Fruit fly (Drosophila melanogaster) whole organism, embryonic: ENCODE data around the gene ND-18.
A peak's percentile ranks its signal among the peaks of the same experiment; 100 is the strongest.

Experiments used
- Aef1 ChIP-seq: fragments of 200-800 bp; sonication (Bioruptor generic); IDR thresholded peaks from 3 replicates; pipeline ENCODE4 v1.3.6; 2022; ENCODE audit warnings: missing biosample characterization, missing genetic modification characterization
- Antp ChIP-seq: fragments of 200-800 bp; sonication (Bioruptor generic); optimal IDR thresholded peaks from 3 replicates; lab custom pipeline; 2016; ENCODE audit warnings: missing biosample characterization, missing genetic modification characterization
- Bgb ChIP-seq: fragments of 200-800 bp; sonication (Bioruptor generic); IDR thresholded peaks from 2 replicates; pipeline ENCODE4 v1.3.6; 2022; ENCODE audit warnings: missing biosample characterization, missing genetic modification characterization; ENCODE audit not compliant: partially characterized antibody
- CG10979 ChIP-seq: fragments of 200-800 bp; sonication (Bioruptor generic); optimal IDR thresholded peaks from 2 replicates; lab custom pipeline; 2018; ENCODE audit warnings: missing biosample characterization, mild to moderate bottlenecking, missing genetic modification characterization, moderate library complexity
- CG11560 ChIP-seq: fragments of 200-800 bp; sonication (Bioruptor generic); IDR thresholded peaks from 3 replicates; pipeline ENCODE4 v1.3.6; 2022; ENCODE audit warnings: missing biosample characterization, missing genetic modification characterization
- CG12744 ChIP-seq: fragments of 200-800 bp; sonication (Bioruptor generic); optimal IDR thresholded peaks from 2 replicates; lab custom pipeline; 2016; ENCODE audit warnings: missing biosample characterization, missing genetic modification characterization
- CG13624 ChIP-seq: fragments of 200-800 bp; sonication (Bioruptor generic); optimal IDR thresholded peaks from 2 replicates; lab custom pipeline; 2016; ENCODE audit warnings: missing biosample characterization, missing genetic modification characterization
- CG15269 ChIP-seq: fragments of 200-800 bp; sonication (Bioruptor generic); optimal IDR thresholded peaks from 2 replicates; lab custom pipeline; 2018; ENCODE audit warnings: missing biosample characterization, mild to moderate bottlenecking, missing genetic modification characterization, moderate library complexity
- CG17912 ChIP-seq: fragments of 200-800 bp; sonication (Bioruptor generic); optimal IDR thresholded peaks from 2 replicates; lab custom pipeline; 2018; ENCODE audit warnings: missing biosample characterization, mild to moderate bottlenecking, missing genetic modification characterization
- CG18262 ChIP-seq: fragments of 200-800 bp; optimal IDR thresholded peaks from 3 replicates; lab custom pipeline; 2019; ENCODE audit warnings: missing biosample characterization, mild to moderate bottlenecking, missing genetic modification characterization, moderate library complexity
- CG3065 ChIP-seq: fragments of 200-800 bp; sonication (Bioruptor generic); optimal IDR thresholded peaks from 2 replicates; lab custom pipeline; 2016; ENCODE audit warnings: missing biosample characterization, missing genetic modification characterization
- CG32532 ChIP-seq: fragments of 200-800 bp; sonication (Bioruptor generic); IDR thresholded peaks from 2 replicates; pipeline ENCODE4 v1.3.6; 2022; ENCODE audit warnings: missing biosample characterization, missing genetic modification characterization
- CG5180 ChIP-seq: fragments of 200-800 bp; sonication (Bioruptor generic); optimal IDR thresholded peaks from 3 replicates; lab custom pipeline; 2017; ENCODE audit warnings: missing biosample characterization, missing genetic modification characterization, mild to moderate bottlenecking, moderate library complexity, missing genetic modification reagents
- CG7357 ChIP-seq: fragments of 200-800 bp; sonication (Bioruptor generic); IDR thresholded peaks from 3 replicates; pipeline ENCODE4 v1.3.6; 2022; ENCODE audit warnings: missing biosample characterization, missing genetic modification characterization
- CG7745 ChIP-seq: fragments of 200-800 bp; sonication (Bioruptor generic); optimal IDR thresholded peaks from 2 replicates; lab custom pipeline; 2018; ENCODE audit warnings: missing biosample characterization, mild to moderate bottlenecking, missing genetic modification characterization, moderate library complexity
- CG8290 ChIP-seq, 3 experiments: fragments of 200-800 bp; sonication (Bioruptor generic); optimal IDR thresholded peaks; 2 replicates each; lab custom pipeline; 2016 to 2019; ENCODE audit warnings: missing biosample characterization in 3 of 3, missing genetic modification characterization in 3 of 3, mild to moderate bottlenecking in 2 of 3, moderate library complexity in 1 of 3
- CG9215 ChIP-seq: fragments of 200-800 bp; sonication (Bioruptor generic); IDR thresholded peaks from 2 replicates; pipeline ENCODE4 v1.3.6; 2022; ENCODE audit warnings: missing biosample characterization, missing genetic modification characterization
- CkIIα-i1 ChIP-seq: fragments of 200-800 bp; sonication (Bioruptor generic); IDR thresholded peaks from 2 replicates; pipeline ENCODE4 v1.3.6; 2022; ENCODE audit warnings: missing biosample characterization, missing genetic modification characterization
- D19A ChIP-seq: fragments of 200-800 bp; optimal IDR thresholded peaks from 3 replicates; lab custom pipeline; 2019; ENCODE audit warnings: missing biosample characterization, mild to moderate bottlenecking, missing genetic modification characterization, moderate library complexity
- Dfd ChIP-seq, 2 experiments: fragments of >200 bp; optimal IDR thresholded peaks; 2 replicates each; lab custom pipeline; 2017; ENCODE audit warnings: missing biosample characterization in 2 of 2, missing genetic modification characterization in 2 of 2
- Dp ChIP-seq: fragments of 200-800 bp; sonication (Bioruptor generic); optimal IDR thresholded peaks from 2 replicates; lab custom pipeline; 2018; ENCODE audit warnings: missing biosample characterization, mild to moderate bottlenecking, missing genetic modification characterization, moderate library complexity
- Hmr ChIP-seq: fragments of 200-800 bp; sonication (Bioruptor generic); optimal IDR thresholded peaks from 3 replicates; lab custom pipeline; 2017; ENCODE audit warnings: mild to moderate bottlenecking, missing biosample characterization, missing genetic modification reagents, missing genetic modification characterization
- Lim3 ChIP-seq: fragments of 200-800 bp; sonication (Bioruptor generic); IDR thresholded peaks from 2 replicates; pipeline ENCODE4 v1.3.6; 2022; ENCODE audit warnings: missing biosample characterization, missing genetic modification characterization
- Med ChIP-seq: fragments of 200-800 bp; sonication (Bioruptor generic); peaks from one replicate; lab custom pipeline; 2016; ENCODE audit warnings: missing biosample characterization, missing genetic modification characterization, mild to moderate bottlenecking, inconsistent platforms, moderate library complexity
- Optix ChIP-seq: fragments of 200-800 bp; sonication (Bioruptor generic); IDR thresholded peaks from 3 replicates; pipeline ENCODE4 v1.3.6; 2022; ENCODE audit warnings: missing biosample characterization, missing genetic modification characterization
- Sry-β ChIP-seq: fragments of 200-800 bp; sonication (Bioruptor generic); optimal IDR thresholded peaks from 2 replicates; lab custom pipeline; 2018; ENCODE audit warnings: missing biosample characterization, mild to moderate bottlenecking, missing genetic modification characterization, moderate library complexity
- Usf ChIP-seq: fragments of 200-800 bp; sonication (Bioruptor generic); optimal IDR thresholded peaks from 2 replicates; lab custom pipeline; 2017; ENCODE audit warnings: missing genotype, missing biosample characterization, missing genetic modification characterization
- Vsx1 ChIP-seq: fragments of 200-800 bp; sonication (Bioruptor generic); optimal IDR thresholded peaks from 2 replicates; lab custom pipeline; 2017; ENCODE audit warnings: missing biosample characterization, mild to moderate bottlenecking, missing genetic modification characterization, missing genetic modification reagents
- YL-1 ChIP-seq: fragments of 200-800 bp; sonication (Bioruptor generic); optimal IDR thresholded peaks from 3 replicates; lab custom pipeline; 2017; ENCODE audit warnings: missing biosample characterization, mild to moderate bottlenecking, missing genetic modification characterization
- bigmax ChIP-seq: fragments of 200-800 bp; sonication (Bioruptor generic); optimal IDR thresholded peaks from 2 replicates; lab custom pipeline; 2018; ENCODE audit warnings: missing biosample characterization, mild to moderate bottlenecking, missing genetic modification characterization
- bowl ChIP-seq: fragments of 200-800 bp; sonication (Bioruptor generic); IDR thresholded peaks from 2 replicates; pipeline ENCODE4 v1.3.6; 2022; ENCODE audit warnings: missing biosample characterization, missing genetic modification characterization
- chinmo ChIP-seq: fragments of 200-800 bp; sonication (Bioruptor generic); IDR thresholded peaks from 4 replicates; pipeline ENCODE4 v1.3.6; 2022; ENCODE audit warnings: missing biosample characterization, missing genetic modification characterization; ENCODE audit not compliant: partially characterized antibody
- dan ChIP-seq: fragments of 200-800 bp; sonication (Bioruptor generic); IDR thresholded peaks from 2 replicates; pipeline ENCODE4 v1.3.6; 2022; ENCODE audit warnings: missing biosample characterization, missing genetic modification characterization
- fd96Cb ChIP-seq: fragments of 200-800 bp; sonication (Bioruptor generic); optimal IDR thresholded peaks from 2 replicates; lab custom pipeline; 2018; ENCODE audit warnings: missing biosample characterization, mild to moderate bottlenecking, missing genetic modification characterization, moderate library complexity
- fu2 ChIP-seq: fragments of 200-800 bp; sonication (Bioruptor generic); optimal IDR thresholded peaks from 2 replicates; lab custom pipeline; 2016; ENCODE audit warnings: missing biosample characterization, missing genetic modification characterization
- gem ChIP-seq: fragments of 200-800 bp; sonication (Bioruptor generic); optimal IDR thresholded peaks from 2 replicates; lab custom pipeline; 2019; ENCODE audit warnings: missing biosample characterization, mild to moderate bottlenecking, missing genetic modification characterization, moderate library complexity
- her ChIP-seq: fragments of 200-800 bp; sonication (Bioruptor generic); optimal IDR thresholded peaks from 2 replicates; lab custom pipeline; 2016; ENCODE audit warnings: missing biosample characterization, missing genetic modification characterization
- inv ChIP-seq: fragments of 200-800 bp; sonication (Bioruptor generic); IDR thresholded peaks from 2 replicates; pipeline ENCODE4 v1.3.6; 2022; ENCODE audit warnings: missing biosample characterization, missing genetic modification characterization; ENCODE audit not compliant: partially characterized antibody
- jing ChIP-seq: fragments of 200-800 bp; sonication (Bioruptor generic); optimal IDR thresholded peaks from 2 replicates; lab custom pipeline; 2018; ENCODE audit warnings: missing biosample characterization, mild to moderate bottlenecking, missing genetic modification characterization
- mirr ChIP-seq: fragments of 200-800 bp; sonication (Bioruptor generic); optimal IDR thresholded peaks from 3 replicates; lab custom pipeline; 2018; ENCODE audit warnings: missing biosample characterization, mild to moderate bottlenecking, missing genetic modification characterization
- pzg ChIP-seq: fragments of 200-800 bp; sonication (Bioruptor generic); optimal IDR thresholded peaks from 3 replicates; lab custom pipeline; 2018; ENCODE audit warnings: missing biosample characterization, mild to moderate bottlenecking, missing genetic modification characterization, moderate library complexity
- slou ChIP-seq: fragments of 200-800 bp; sonication (Bioruptor generic); optimal IDR thresholded peaks from 3 replicates; lab custom pipeline; 2016; ENCODE audit warnings: missing biosample characterization, missing genetic modification characterization
- sr ChIP-seq: fragments of 200-800 bp; sonication (Bioruptor generic); IDR thresholded peaks from 3 replicates; pipeline ENCODE4 v1.3.6; 2022; ENCODE audit warnings: missing biosample characterization, missing genetic modification characterization
- sug ChIP-seq: fragments of 200-800 bp; optimal IDR thresholded peaks from 2 replicates; lab custom pipeline; 2019; ENCODE audit warnings: missing biosample characterization, mild to moderate bottlenecking, missing genetic modification characterization, moderate library complexity
- tna ChIP-seq: fragments of 200-800 bp; sonication (Bioruptor generic); IDR thresholded peaks from 2 replicates; pipeline ENCODE4 v1.3.6; 2022; ENCODE audit warnings: missing biosample characterization, missing genetic modification characterization; ENCODE audit not compliant: partially characterized antibody
- tup ChIP-seq: fragments of 200-800 bp; sonication (Bioruptor generic); optimal IDR thresholded peaks from 2 replicates; lab custom pipeline; 2016; ENCODE audit warnings: missing biosample characterization, mild to moderate bottlenecking, missing genetic modification characterization, moderate library complexity
- vvl ChIP-seq: fragments of 200-800 bp; sonication (Bioruptor generic); IDR thresholded peaks from 2 replicates; pipeline ENCODE4 v1.3.6; 2022; ENCODE audit warnings: missing biosample characterization, missing genetic modification characterization
- wor ChIP-seq: fragments of 200-800 bp; sonication (Bioruptor generic); IDR thresholded peaks from 2 replicates; pipeline ENCODE4 v1.3.6; 2022; ENCODE audit warnings: missing biosample characterization, missing genetic modification characterization
- zen ChIP-seq: fragments of 200-800 bp; sonication (Bioruptor generic); optimal IDR thresholded peaks from 3 replicates; lab custom pipeline; 2018; ENCODE audit warnings: missing biosample characterization, mild to moderate bottlenecking, missing genetic modification characterization, moderate library complexity

Gene ND-18

dm6 chrX:19521753-19522383, 29.6 kb downstream of the ND-18 start, which contains the start of the genes Idh3a and CoRest (continued):
- TF ChIP-seq CG8290 (GFP tag; optimal IDR thresholded peaks at IDR 0.05; lab: Kevin White, UChicago) = peak; percentile 18
- TF ChIP-seq CG8290 (tag; optimal IDR thresholded peaks at IDR 0.05; lab: Kevin White, UChicago) = no peak
- TF ChIP-seq Antp = peak; percentile 10
- TF ChIP-seq CG12744 (GFP tag; lab: Kevin White, UChicago) = no peak
- peak; percentile 0 for TF ChIP-seq fu2 (GFP tag; lab: Kevin White, UChicago)
- TF ChIP-seq D19A (tag; lab: Kevin White, UChicago) = no peak
- no peak for TF ChIP-seq Hmr (GFP tag; lab: Kevin White, UChicago)
- peak; percentile 73 for TF ChIP-seq Med (GFP tag; lab: Kevin White, UChicago)
- TF ChIP-seq CG15269 = no peak
- TF ChIP-seq zen = no peak
- TF ChIP-seq mirr (GFP tag; lab: Kevin White, UChicago) = peak; percentile 13
- no peak for TF ChIP-seq slou (GFP tag; lab: Kevin White, UChicago)
- TF ChIP-seq sug (tag; lab: Kevin White, UChicago) = peak; percentile 65
- no peak for TF ChIP-seq her (GFP tag; lab: Kevin White, UChicago)
- no peak for TF ChIP-seq gem
- no peak for TF ChIP-seq jing
- no peak for TF ChIP-seq tup
- peak; percentile 75 for TF ChIP-seq pzg (GFP tag; lab: Kevin White, UChicago)
- no peak for TF ChIP-seq Usf (GFP tag; lab: Kevin White, UChicago)
- peak; percentile 69 for TF ChIP-seq inv
- no peak for TF ChIP-seq Aef1 (GFP tag; lab: Robert Waterston, UW)
- TF ChIP-seq Sry-β (GFP tag; lab: Kevin White, UChicago) = no peak
- TF ChIP-seq CG7357 (GFP tag; lab: Robert Waterston, UW) = no peak
- peak; percentile 10 for TF ChIP-seq YL-1
- no peak for TF ChIP-seq fd96Cb (tag; lab: Kevin White, UChicago)
- peak; percentile 54 for TF ChIP-seq CG9215 (GFP tag; lab: Robert Waterston, UW)
- no peak for TF ChIP-seq CG17912
- TF ChIP-seq wor (GFP tag; lab: Robert Waterston, UW) = no peak
- no peak for TF ChIP-seq Lim3 (GFP tag; lab: Robert Waterston, UW)
- no peak for TF ChIP-seq CG5180 (GFP tag; lab: Kevin White, UChicago)
- TF ChIP-seq CG18262 (tag; lab: Kevin White, UChicago) = no peak
- TF ChIP-seq bowl (GFP tag; lab: Robert Waterston, UW) = no peak
- TF ChIP-seq vvl (GFP tag; lab: Robert Waterston, UW) = no peak
- TF ChIP-seq tna = no peak; the same call in 1 of the 2 replicates
- peak; percentile 63; the same call in 1 of the 2 replicates for TF ChIP-seq Bgb (GFP tag; lab: Robert Waterston, UW)
- no peak for TF ChIP-seq CG10979 (tag; lab: Kevin White, UChicago)
- TF ChIP-seq Optix (GFP tag; lab: Robert Waterston, UW) = no peak; the same call in 2 of the 3 replicates
- TF ChIP-seq CG3065 = no peak
- no peak for TF ChIP-seq Vsx1 (GFP tag; lab: Kevin White, UChicago)
- TF ChIP-seq chinmo = 0 out of 4 replicates have a peak, but pooled peaks have one; percentile 48
- TF ChIP-seq CG7745 = no peak
- no peak for TF ChIP-seq CkIIα-i1
- TF ChIP-seq Dfd (GFP tag; optimal IDR thresholded peaks at IDR 0.05; lab: Kevin White, UChicago) = no peak
- peak; percentile 62 for TF ChIP-seq Dp (GFP tag; lab: Kevin White, UChicago)
- peak; percentile 57; the same call in 1 of the 3 replicates for TF ChIP-seq CG11560 (tag; lab: Robert Waterston, UW)
- no peak for TF ChIP-seq dan (GFP tag; lab: Robert Waterston, UW)
- TF ChIP-seq CG13624 (GFP tag; lab: Kevin White, UChicago) = peak; percentile 16
- TF ChIP-seq bigmax (GFP tag; lab: Kevin White, UChicago) = no peak
- TF ChIP-seq CG32532 (GFP tag; lab: Robert Waterston, UW) = peak; percentile 64
- TF ChIP-seq sr (GFP tag; lab: Robert Waterston, UW) = no peak
